Fruit fly (Drosophila melanogaster): ENCODE measurements around the gene CG12170.

The CG12170 gene

dm6 chr3R:5636519-5637430 lies at the start of gene CG12170, which contains the start of gene CG31548:
Gene CG12170 (plus strand): TSS chr3R:5637234.
Gene CG31548 (minus strand): TSS chr3R:5636852.
- no peak for TF ChIP-seq h (optimal IDR thresholded peaks at IDR 0.05)
- TF ChIP-seq Sin3A (optimal IDR thresholded peaks at IDR 0.05) = no peak
- no peak for TF ChIP-seq Myc (optimal IDR thresholded peaks at IDR 0.05)

- TF ChIP-seq Sin3A (optimal IDR thresholded peaks at IDR 0.05) = no peak
- TF ChIP-seq psq (optimal IDR thresholded peaks at IDR 0.05) = no peak
- no peak for TF ChIP-seq h (optimal IDR thresholded peaks at IDR 0.05)
- TF ChIP-seq ttk (optimal IDR thresholded peaks at IDR 0.05) = no peak
Observed at dm6 chr3R:5587863-5588519, 49.0 kb upstream of the CG12170 start, which contains the start of gene CG2926. Gene CG2926 (minus strand): TSS chr3R:5588380.

dm6 chr3R:5588573-5588972 lies 48.5 kb upstream of the CG12170 start, which contains the start of gene PolZ2:
Gene PolZ2 (plus strand): TSS chr3R:5588873.
- no peak for TF ChIP-seq h (optimal IDR thresholded peaks at IDR 0.05)
- no peak for TF ChIP-seq psq (optimal IDR thresholded peaks at IDR 0.05)
- TF ChIP-seq Sin3A (optimal IDR thresholded peaks at IDR 0.05) = no peak
- TF ChIP-seq ttk (optimal IDR thresholded peaks at IDR 0.05) = no peak
- no peak for TF ChIP-seq Myc (optimal IDR thresholded peaks at IDR 0.05)
- no peak for TF ChIP-seq insv (optimal IDR thresholded peaks at IDR 0.05)

dm6 chr3R:5591398-5591853 lies 45.6 kb upstream of the CG12170 start, which contains the start of the genes noi and Vha26:
Gene noi (minus strand): TSS chr3R:5591459.
Gene Vha26 (plus strand): TSS chr3R:5591763.
- TF ChIP-seq Sin3A (optimal IDR thresholded peaks at IDR 0.05) = no peak
- no peak for TF ChIP-seq insv (optimal IDR thresholded peaks at IDR 0.05)
- no peak for TF ChIP-seq psq (optimal IDR thresholded peaks at IDR 0.05)
- no peak for TF ChIP-seq h (optimal IDR thresholded peaks at IDR 0.05)
- no peak for TF ChIP-seq ttk (optimal IDR thresholded peaks at IDR 0.05)
- TF ChIP-seq Myc (optimal IDR thresholded peaks at IDR 0.05) = no peak

- TF ChIP-seq psq (optimal IDR thresholded peaks at IDR 0.05) (no peak), insv (optimal IDR thresholded peaks at IDR 0.05) (no peak), Sin3A (optimal IDR thresholded peaks at IDR 0.05) (no peak), h (optimal IDR thresholded peaks at IDR 0.05) (no peak), Myc (optimal IDR thresholded peaks at IDR 0.05) (no peak), ttk (optimal IDR thresholded peaks at IDR 0.05) (no peak)
Observed at dm6 chr3R:5592009-5592572, 44.9 kb upstream of the CG12170 start.

dm6 chr3R:5594878-5595277 lies 42.2 kb upstream of the CG12170 start:
- TF ChIP-seq psq (optimal IDR thresholded peaks at IDR 0.05) (no peak), Myc (optimal IDR thresholded peaks at IDR 0.05) (no peak), Sin3A (optimal IDR thresholded peaks at IDR 0.05) (no peak), ttk (optimal IDR thresholded peaks at IDR 0.05) (no peak), insv (optimal IDR thresholded peaks at IDR 0.05) (no peak), h (optimal IDR thresholded peaks at IDR 0.05) (no peak)

- TF ChIP-seq psq (optimal IDR thresholded peaks at IDR 0.05) = no peak
- no peak for TF ChIP-seq ttk (optimal IDR thresholded peaks at IDR 0.05)
- no peak for TF ChIP-seq insv (optimal IDR thresholded peaks at IDR 0.05)
- no peak for TF ChIP-seq Myc (optimal IDR thresholded peaks at IDR 0.05)
- TF ChIP-seq Sin3A (optimal IDR thresholded peaks at IDR 0.05) = no peak
- no peak for TF ChIP-seq h (optimal IDR thresholded peaks at IDR 0.05)
Observed at dm6 chr3R:5599521-5600360, 37.3 kb upstream of the CG12170 start.

dm6 chr3R:5600361-5601043 lies 36.5 kb upstream of the CG12170 start:
- TF ChIP-seq Myc (optimal IDR thresholded peaks at IDR 0.05) = no peak
- no peak for TF ChIP-seq insv (optimal IDR thresholded peaks at IDR 0.05)
- TF ChIP-seq ttk (optimal IDR thresholded peaks at IDR 0.05) = no peak
- no peak for TF ChIP-seq Sin3A (optimal IDR thresholded peaks at IDR 0.05)
- no peak for TF ChIP-seq psq (optimal IDR thresholded peaks at IDR 0.05)
- TF ChIP-seq h (optimal IDR thresholded peaks at IDR 0.05) = no peak

- TF ChIP-seq h (optimal IDR thresholded peaks at IDR 0.05) (no peak), insv (optimal IDR thresholded peaks at IDR 0.05) (no peak), psq (optimal IDR thresholded peaks at IDR 0.05) (no peak), Sin3A (optimal IDR thresholded peaks at IDR 0.05) (no peak), ttk (optimal IDR thresholded peaks at IDR 0.05) (no peak), Myc (optimal IDR thresholded peaks at IDR 0.05) (no peak)
Observed at dm6 chr3R:5601044-5601523, 36.0 kb upstream of the CG12170 start, which contains the start of the genes kra and SecS. Gene kra (minus strand): TSS chr3R:5601136. Gene SecS (plus strand): TSS chr3R:5601433.

- no peak for TF ChIP-seq insv (optimal IDR thresholded peaks at IDR 0.05)
- TF ChIP-seq Sin3A (optimal IDR thresholded peaks at IDR 0.05) = no peak
- TF ChIP-seq ttk (optimal IDR thresholded peaks at IDR 0.05) = no peak
- TF ChIP-seq h (optimal IDR thresholded peaks at IDR 0.05) = no peak
- no peak for TF ChIP-seq psq (optimal IDR thresholded peaks at IDR 0.05)
- TF ChIP-seq Myc (optimal IDR thresholded peaks at IDR 0.05) = no peak
Observed at dm6 chr3R:5606477-5606876, 30.6 kb upstream of the CG12170 start, which contains the start of gene asl. Gene asl (minus strand): TSS chr3R:5606543.

Data from Kc167 (cell line).